Fruit fly (Drosophila melanogaster): ENCODE data around the gene Uba4.

dm6 chr2L:8471667-8472066, 45.5 kb upstream of the Uba4 start:
- TF ChIP-seq CTCF (optimal IDR thresholded peaks at IDR 0.05) (no peak), CG8478 (optimal IDR thresholded peaks at IDR 0.05) (no peak)
